Fruit fly (Drosophila melanogaster) whole organism, embryonic: ENCODE data around the gene Gr5a.

Experiments
- Bdp1 ChIP-seq: fragments of 200-800 bp; sonication (Bioruptor generic); optimal IDR thresholded peaks from 3 replicates; lab custom pipeline; 2016; ENCODE audit warnings: missing biosample characterization, missing genetic modification characterization
- CG1024 ChIP-seq: fragments of 200-800 bp; sonication (Bioruptor generic); IDR thresholded peaks from 2 replicates; pipeline ENCODE4 v1.3.6; 2022; ENCODE audit warnings: missing biosample characterization, missing genetic modification characterization
- CG11247 ChIP-seq: fragments of 200-800 bp; sonication (Bioruptor generic); IDR thresholded peaks from 2 replicates; pipeline ENCODE4 v1.3.6; 2022; ENCODE audit warnings: missing biosample characterization, missing genetic modification characterization
- CG12071 ChIP-seq: fragments of 200-800 bp; sonication (Bioruptor generic); optimal IDR thresholded peaks from 3 replicates; lab custom pipeline; 2018; ENCODE audit warnings: missing biosample characterization, mild to moderate bottlenecking, missing genetic modification characterization
- CG12104 ChIP-seq: fragments of 200-800 bp; sonication (Bioruptor generic); optimal IDR thresholded peaks from 3 replicates; lab custom pipeline; 2016; ENCODE audit warnings: missing biosample characterization, missing genetic modification characterization
- CG12659 ChIP-seq: fragments of 200-800 bp; sonication (Bioruptor generic); optimal IDR thresholded peaks from 3 replicates; lab custom pipeline; 2017; ENCODE audit warnings: mild to moderate bottlenecking, missing biosample characterization, missing genetic modification reagents, missing genetic modification characterization
- CG15601 ChIP-seq: fragments of 200-800 bp; sonication (Bioruptor generic); optimal IDR thresholded peaks from 3 replicates; lab custom pipeline; 2019; ENCODE audit warnings: missing biosample characterization, mild to moderate bottlenecking, missing genetic modification characterization, moderate library complexity
- CG16779 ChIP-seq: fragments of 200-800 bp; sonication (Bioruptor generic); IDR thresholded peaks from 2 replicates; pipeline ENCODE4 v1.3.6; 2022; ENCODE audit warnings: missing biosample characterization, missing genetic modification characterization
- CG17612 ChIP-seq: fragments of 200-800 bp; sonication (Bioruptor generic); IDR thresholded peaks from 2 replicates; pipeline ENCODE4 v1.3.6; 2022; ENCODE audit warnings: missing biosample characterization, missing genetic modification characterization
- CG17829 ChIP-seq: fragments of 200-800 bp; optimal IDR thresholded peaks from 2 replicates; lab custom pipeline; 2019; ENCODE audit warnings: missing biosample characterization, mild to moderate bottlenecking, missing genetic modification characterization, moderate library complexity
- CG2199 ChIP-seq: fragments of 200-800 bp; sonication (Bioruptor generic); IDR thresholded peaks from 3 replicates; pipeline ENCODE4 v1.3.6; 2022; ENCODE audit warnings: missing biosample characterization, missing genetic modification characterization
- CG30403 ChIP-seq: fragments of 200-800 bp; sonication (Bioruptor generic); optimal IDR thresholded peaks from 3 replicates; lab custom pipeline; 2016; ENCODE audit warnings: missing biosample characterization, missing genetic modification characterization
- CG31388 ChIP-seq: fragments of 200-800 bp; sonication (Bioruptor generic); optimal IDR thresholded peaks from 2 replicates; lab custom pipeline; 2016; ENCODE audit warnings: missing biosample characterization, missing genetic modification characterization
- CG3163 ChIP-seq: fragments of 200-800 bp; sonication (Bioruptor generic); optimal IDR thresholded peaks from 3 replicates; lab custom pipeline; 2016; ENCODE audit warnings: missing biosample characterization, missing genetic modification characterization
- CG3281 ChIP-seq: fragments of 200-800 bp; sonication (Bioruptor generic); optimal IDR thresholded peaks from 3 replicates; lab custom pipeline; 2017; ENCODE audit warnings: missing biosample characterization, mild to moderate bottlenecking, missing genetic modification characterization
- CG34376 ChIP-seq: fragments of 200-800 bp; sonication (Bioruptor generic); optimal IDR thresholded peaks from 2 replicates; lab custom pipeline; 2018; ENCODE audit warnings: missing biosample characterization, mild to moderate bottlenecking, missing genetic modification characterization
- CG42726 ChIP-seq: fragments of 200-800 bp; sonication (Bioruptor generic); IDR thresholded peaks from 2 replicates; pipeline ENCODE4 v1.3.6; 2022; ENCODE audit warnings: missing biosample characterization, missing genetic modification characterization; ENCODE audit not compliant: partially characterized antibody
- CG4730 ChIP-seq: fragments of 200-800 bp; sonication (Bioruptor generic); IDR thresholded peaks from 2 replicates; pipeline ENCODE4 v1.3.6; 2022; ENCODE audit warnings: missing biosample characterization, missing genetic modification characterization
- CG4820 ChIP-seq: fragments of 200-800 bp; sonication (Bioruptor generic); optimal IDR thresholded peaks from 3 replicates; lab custom pipeline; 2016; ENCODE audit warnings: missing biosample characterization, missing genetic modification characterization
- CTCF ChIP-seq: fragments of 200-800 bp; sonication (Bioruptor generic); optimal IDR thresholded peaks from 2 replicates; lab custom pipeline; 2017; ENCODE audit warnings: missing biosample characterization, mild to moderate bottlenecking, missing genetic modification characterization, moderate library complexity
- Deaf1 ChIP-seq: fragments of 200-800 bp; optimal IDR thresholded peaks from 3 replicates; lab custom pipeline; 2019; ENCODE audit warnings: missing biosample characterization, mild to moderate bottlenecking, missing genetic modification characterization, moderate library complexity
- Doc2 ChIP-seq: fragments of 200-800 bp; sonication (Bioruptor generic); IDR thresholded peaks from 2 replicates; pipeline ENCODE4 v1.3.6; 2022; ENCODE audit warnings: missing biosample characterization, missing genetic modification characterization
- Fer3 ChIP-seq: fragments of 200-800 bp; sonication (Bioruptor generic); optimal IDR thresholded peaks from 2 replicates; lab custom pipeline; 2018; ENCODE audit warnings: missing biosample characterization, mild to moderate bottlenecking, missing genetic modification characterization, moderate library complexity
- Mrtf ChIP-seq: fragments of 200-800 bp; sonication (Bioruptor generic); IDR thresholded peaks from 3 replicates; pipeline ENCODE4 v1.3.6; 2022; ENCODE audit warnings: missing biosample characterization, missing genetic modification characterization
- NC2α ChIP-seq: fragments of 200-800 bp; sonication (Bioruptor generic); optimal IDR thresholded peaks from 2 replicates; lab custom pipeline; 2016; ENCODE audit warnings: missing biosample characterization, missing genetic modification characterization
- NFAT ChIP-seq: fragments of 200-800 bp; sonication (Bioruptor generic); IDR thresholded peaks from 2 replicates; pipeline ENCODE4 v1.3.6; 2022; ENCODE audit warnings: missing biosample characterization, missing genetic modification characterization
- Oaz ChIP-seq: fragments of 200-800 bp; sonication (Bioruptor generic); IDR thresholded peaks from 2 replicates; pipeline ENCODE4 v1.3.6; 2022; ENCODE audit warnings: missing biosample characterization, missing genetic modification characterization
- Taf1 ChIP-seq: fragments of 200-800 bp; sonication (Bioruptor generic); IDR thresholded peaks from 2 replicates; pipeline ENCODE4 v1.3.6; 2022; ENCODE audit warnings: missing biosample characterization, missing genetic modification characterization
- Trl ChIP-seq, 3 experiments: fragments of >200 bp in 2 of 3; fragments of 200-800 bp in 1 of 3; sonication (Bioruptor generic) in 1 of 3; optimal IDR thresholded peaks; 2 replicates in 1 of 3; 3 replicates in 2 of 3; lab custom pipeline; 2016 to 2017; ENCODE audit warnings: missing biosample characterization in 1 of 3, missing genetic modification characterization in 1 of 3
- abd-A ChIP-seq: fragments of 200-800 bp; sonication (Bioruptor generic); optimal IDR thresholded peaks from 3 replicates; lab custom pipeline; 2019; ENCODE audit warnings: missing biosample characterization, mild to moderate bottlenecking, missing genetic modification characterization, moderate library complexity
- az2 ChIP-seq: fragments of 200-800 bp; sonication (Bioruptor generic); optimal IDR thresholded peaks from 3 replicates; lab custom pipeline; 2016; ENCODE audit warnings: missing biosample characterization, missing genetic modification characterization
- crp ChIP-seq, 2 experiments: fragments of 200-800 bp; sonication (Bioruptor generic); optimal IDR thresholded peaks; 2 replicates in 1 of 2; 3 replicates in 1 of 2; lab custom pipeline; 2017; ENCODE audit warnings: missing biosample characterization in 2 of 2, missing genetic modification characterization in 2 of 2, mild to moderate bottlenecking in 1 of 2, moderate library complexity in 1 of 2
- en ChIP-seq: fragments of 200-800 bp; sonication (Bioruptor generic); optimal IDR thresholded peaks from 2 replicates; lab custom pipeline; 2016; ENCODE audit warnings: missing biosample characterization, missing genetic modification characterization
- hbn ChIP-seq: fragments of 200-800 bp; sonication (Bioruptor generic); IDR thresholded peaks from 2 replicates; pipeline ENCODE4 v1.3.6; 2022; ENCODE audit warnings: missing biosample characterization, missing genetic modification characterization; ENCODE audit not compliant: partially characterized antibody
- ind ChIP-seq: fragments of 200-800 bp; sonication (Bioruptor generic); optimal IDR thresholded peaks from 3 replicates; lab custom pipeline; 2016; ENCODE audit warnings: missing biosample characterization, missing genetic modification characterization
- lilli ChIP-seq: fragments of 200-800 bp; sonication (Bioruptor generic); optimal IDR thresholded peaks from 3 replicates; lab custom pipeline; 2016; ENCODE audit warnings: missing biosample characterization, missing genetic modification characterization
- maf-S ChIP-seq: fragments of 200-800 bp; sonication (Bioruptor generic); optimal IDR thresholded peaks from 2 replicates; lab custom pipeline; 2016; ENCODE audit warnings: missing biosample characterization, missing genetic modification characterization
- odd ChIP-seq: fragments of 200-800 bp; sonication (Bioruptor generic); optimal IDR thresholded peaks from 2 replicates; lab custom pipeline; 2017; ENCODE audit warnings: missing biosample characterization, mild to moderate bottlenecking, missing genetic modification characterization
- pros ChIP-seq: fragments of 200-800 bp; sonication (Bioruptor generic); optimal IDR thresholded peaks from 3 replicates; lab custom pipeline; 2019; ENCODE audit warnings: missing biosample characterization, mild to moderate bottlenecking, missing genetic modification characterization, moderate library complexity
- psq ChIP-seq: fragments of 200-800 bp; sonication (Bioruptor generic); optimal IDR thresholded peaks from 2 replicates; lab custom pipeline; 2017; ENCODE audit warnings: missing biosample characterization, missing genetic modification characterization
- ranshi ChIP-seq: fragments of 200-800 bp; sonication (Bioruptor generic); IDR thresholded peaks from 2 replicates; pipeline ENCODE4 v1.3.6; 2022; ENCODE audit warnings: missing biosample characterization, missing genetic modification characterization
- slbo ChIP-seq: fragments of 200-800 bp; sonication (Bioruptor generic); IDR thresholded peaks from 2 replicates; pipeline ENCODE4 v1.3.6; 2022; ENCODE audit warnings: missing biosample characterization, missing genetic modification characterization
- slou ChIP-seq: fragments of 200-800 bp; sonication (Bioruptor generic); optimal IDR thresholded peaks from 3 replicates; lab custom pipeline; 2016; ENCODE audit warnings: missing biosample characterization, missing genetic modification characterization
- slp2 ChIP-seq: fragments of 200-800 bp; sonication (Bioruptor generic); optimal IDR thresholded peaks from 2 replicates; lab custom pipeline; 2016; ENCODE audit warnings: missing biosample characterization, missing genetic modification characterization
- sna ChIP-seq: fragments of 200-800 bp; sonication (Bioruptor generic); IDR thresholded peaks from 2 replicates; pipeline ENCODE4 v1.3.6; 2022; ENCODE audit warnings: missing biosample characterization, missing genetic modification characterization; ENCODE audit not compliant: partially characterized antibody
- sob ChIP-seq: fragments of 200-800 bp; sonication (Bioruptor generic); IDR thresholded peaks from 2 replicates; pipeline ENCODE4 v1.3.6; 2022; ENCODE audit warnings: missing biosample characterization, missing genetic modification characterization
- tap ChIP-seq: fragments of 200-800 bp; optimal IDR thresholded peaks from 3 replicates; lab custom pipeline; 2019; ENCODE audit warnings: missing biosample characterization, mild to moderate bottlenecking, missing genetic modification characterization, moderate library complexity
- tgo ChIP-seq: fragments of 200-800 bp; sonication (Bioruptor generic); IDR thresholded peaks from 3 replicates; pipeline ENCODE4 v1.3.6; 2022; ENCODE audit warnings: missing biosample characterization, missing genetic modification characterization
- ttk ChIP-seq: fragments of 200-800 bp; sonication (Bioruptor generic); IDR thresholded peaks from 2 replicates; pipeline ENCODE4 v2.1.2; 2022; ENCODE audit warnings: missing biosample characterization, missing genetic modification characterization
- wor ChIP-seq: fragments of 200-800 bp; sonication (Bioruptor generic); IDR thresholded peaks from 2 replicates; pipeline ENCODE4 v1.3.6; 2022; ENCODE audit warnings: missing biosample characterization, missing genetic modification characterization
- zfh1 ChIP-seq: fragments of 200-800 bp; sonication (Bioruptor generic); IDR thresholded peaks from 3 replicates; pipeline ENCODE4 v1.3.6; 2022; ENCODE audit warnings: missing biosample characterization, missing genetic modification characterization

Gr5a gene

dm6 chrX:5718476-5719012 lies 38.1 kb downstream of the Gr5a start (continued):
- no peak for TF ChIP-seq CG16779
- TF ChIP-seq abd-A, result no peak
- TF ChIP-seq Fer3 (tag; lab: Kevin White, UChicago), result peak; percentile 82
- no peak for TF ChIP-seq CG2199
- TF ChIP-seq CG15601 (tag; lab: Kevin White, UChicago), result no peak
- no peak for TF ChIP-seq en (GFP tag; lab: Kevin White, UChicago)
- TF ChIP-seq crp (GFP tag; optimal IDR thresholded peaks at IDR 0.05; lab: Kevin White, UChicago), result no peak
- TF ChIP-seq tap (tag; lab: Kevin White, UChicago), result peak; percentile 23
- peak; percentile 61 for TF ChIP-seq CG12659
- peak; percentile 58 for TF ChIP-seq ind (GFP tag; lab: Kevin White, UChicago)
- TF ChIP-seq maf-S (GFP tag; lab: Kevin White, UChicago), result no peak
- no peak for TF ChIP-seq hbn
- TF ChIP-seq NFAT, result peak; percentile 61; the same call in 1 of the 2 replicates
- TF ChIP-seq CG34376 (GFP tag; lab: Kevin White, UChicago), result peak; percentile 53
- no peak for TF ChIP-seq CG1024 (GFP tag; lab: Robert Waterston, UW)
- TF ChIP-seq CG31388 (GFP tag; lab: Kevin White, UChicago), result no peak
- peak; percentile 69 for TF ChIP-seq tgo (GFP tag; lab: Robert Waterston, UW)
- TF ChIP-seq CTCF, result no peak
- TF ChIP-seq wor (GFP tag; lab: Robert Waterston, UW), result no peak
- TF ChIP-seq slou (GFP tag; lab: Kevin White, UChicago), result no peak
- TF ChIP-seq zfh1 (GFP tag; lab: Robert Waterston, UW), result peak; percentile 61; the same call in 2 of the 3 replicates
- no peak for TF ChIP-seq sna (GFP tag; lab: Robert Waterston, UW)
- TF ChIP-seq lilli (GFP tag; lab: Kevin White, UChicago), result peak; percentile 44
- peak; percentile 81 for TF ChIP-seq CG3281 (GFP tag; lab: Kevin White, UChicago)
- TF ChIP-seq odd, result peak; percentile 11
- TF ChIP-seq CG4820 (GFP tag; lab: Kevin White, UChicago), result no peak
- TF ChIP-seq CG12104 (GFP tag; lab: Kevin White, UChicago), result peak; percentile 23
- TF ChIP-seq ranshi (GFP tag; lab: Robert Waterston, UW), result peak; percentile 71; the same call in 1 of the 2 replicates
- 0 out of 3 replicates have a peak, but pooled peaks have one; percentile 57 for TF ChIP-seq Mrtf (GFP tag; lab: Robert Waterston, UW)
- peak; percentile 39; the same call in 1 of the 2 replicates for TF ChIP-seq Oaz (GFP tag; lab: Robert Waterston, UW)
- no peak for TF ChIP-seq NC2α (GFP tag; lab: Kevin White, UChicago)
- no peak for TF ChIP-seq Doc2
- TF ChIP-seq psq (GFP tag; lab: Kevin White, UChicago), result no peak
- TF ChIP-seq CG42726 (GFP tag; lab: Robert Waterston, UW), result no peak
- no peak for TF ChIP-seq Bdp1 (GFP tag; lab: Kevin White, UChicago)
- peak; percentile 88 for TF ChIP-seq slbo (GFP tag; lab: Robert Waterston, UW)
- peak; percentile 52 for TF ChIP-seq CG30403 (GFP tag; lab: Kevin White, UChicago)
- peak; percentile 61; the same call in 1 of the 2 replicates for TF ChIP-seq CG17612
- TF ChIP-seq Trl (optimal IDR thresholded peaks at IDR 0.05; lab: Kevin White, UChicago), result no peak
- no peak for TF ChIP-seq Trl (GFP tag; optimal IDR thresholded peaks at IDR 0.05; lab: Kevin White, UChicago)
- TF ChIP-seq slp2, result no peak
- TF ChIP-seq az2 (GFP tag; lab: Kevin White, UChicago), result peak; percentile 15
- no peak for TF ChIP-seq pros (GFP tag; lab: Kevin White, UChicago)
- peak; percentile 69 for TF ChIP-seq CG11247 (GFP tag; lab: Robert Waterston, UW)
- TF ChIP-seq sob (GFP tag; lab: Robert Waterston, UW), result peak; percentile 82
- no peak for TF ChIP-seq CG3163 (GFP tag; lab: Kevin White, UChicago)
- peak; percentile 75 for TF ChIP-seq Taf1 (GFP tag; lab: Robert Waterston, UW)
- TF ChIP-seq CG4730 (GFP tag; lab: Robert Waterston, UW), result peak; percentile 57; the same call in 1 of the 2 replicates
- peak; percentile 5 for TF ChIP-seq CG17829 (tag; lab: Kevin White, UChicago)
- TF ChIP-seq CG12071 (GFP tag; lab: Kevin White, UChicago), result peak; percentile 22
- peak; percentile 27 for TF ChIP-seq Deaf1 (tag; lab: Kevin White, UChicago)
- peak; percentile 58; the same call in 1 of the 2 replicates for TF ChIP-seq ttk (GFP tag; lab: Robert Waterston, UW)
